Fruit fly (Drosophila melanogaster) whole organism, embryonic: ENCODE measurements around the gene alphaKap4.

ENCODE experiments used
- BEAF-32 ChIP-seq: fragments of 200-800 bp; sonication (Bioruptor generic); optimal IDR thresholded peaks from 3 replicates; lab custom pipeline; 2017; ENCODE audit warnings: missing biosample characterization, missing genetic modification characterization, mild to moderate bottlenecking, moderate library complexity, missing genetic modification reagents
- Blimp-1 ChIP-seq: fragments of 200-800 bp; sonication (Bioruptor generic); optimal IDR thresholded peaks from 3 replicates; lab custom pipeline; 2018; ENCODE audit warnings: missing biosample characterization, missing genetic modification characterization, mild to moderate bottlenecking, moderate library complexity, missing genetic modification reagents
- CG14014 ChIP-seq: fragments of 200-800 bp; sonication (Bioruptor generic); IDR thresholded peaks from 2 replicates; pipeline ENCODE4 v1.3.6; 2022; ENCODE audit warnings: missing biosample characterization, missing genetic modification characterization
- CG15514 ChIP-seq: fragments of 200-800 bp; sonication (Bioruptor generic); optimal IDR thresholded peaks from 3 replicates; lab custom pipeline; 2017; ENCODE audit warnings: missing biosample characterization, missing genetic modification characterization, mild to moderate bottlenecking, moderate library complexity, missing genetic modification reagents
- CG16815 ChIP-seq: fragments of 200-800 bp; sonication (Bioruptor generic); optimal IDR thresholded peaks from 3 replicates; lab custom pipeline; 2017; ENCODE audit warnings: missing biosample characterization, mild to moderate bottlenecking, missing genetic modification characterization
- CG17328 ChIP-seq: fragments of 200-800 bp; sonication (Bioruptor generic); IDR thresholded peaks from 2 replicates; pipeline ENCODE4 v1.3.6; 2022; ENCODE audit warnings: missing biosample characterization, missing genetic modification characterization
- CG17385 ChIP-seq: fragments of 200-800 bp; sonication (Bioruptor generic); optimal IDR thresholded peaks from 3 replicates; lab custom pipeline; 2018; ENCODE audit warnings: missing biosample characterization, mild to moderate bottlenecking, missing genetic modification characterization
- CG17912 ChIP-seq: fragments of 200-800 bp; sonication (Bioruptor generic); optimal IDR thresholded peaks from 2 replicates; lab custom pipeline; 2018; ENCODE audit warnings: missing biosample characterization, mild to moderate bottlenecking, missing genetic modification characterization
- CG18011 ChIP-seq: fragments of 200-800 bp; sonication (Bioruptor generic); optimal IDR thresholded peaks from 2 replicates; lab custom pipeline; 2017; ENCODE audit warnings: missing biosample characterization, missing genetic modification characterization, mild to moderate bottlenecking, moderate library complexity, missing genotype
- CG18262 ChIP-seq: fragments of 200-800 bp; optimal IDR thresholded peaks from 3 replicates; lab custom pipeline; 2019; ENCODE audit warnings: missing biosample characterization, mild to moderate bottlenecking, missing genetic modification characterization, moderate library complexity
- CG2120 ChIP-seq: fragments of 200-800 bp; sonication (Bioruptor generic); optimal IDR thresholded peaks from 3 replicates; lab custom pipeline; 2016; ENCODE audit warnings: missing biosample characterization, missing genetic modification characterization
- CG2712 ChIP-seq: fragments of 200-800 bp; optimal IDR thresholded peaks from 3 replicates; lab custom pipeline; 2019; ENCODE audit warnings: missing biosample characterization, mild to moderate bottlenecking, missing genetic modification characterization, moderate library complexity
- CG30431 ChIP-seq: fragments of 200-800 bp; sonication (Bioruptor generic); optimal IDR thresholded peaks from 2 replicates; lab custom pipeline; 2017; ENCODE audit warnings: missing biosample characterization, missing genetic modification characterization
- CG31224 ChIP-seq: fragments of 200-800 bp; sonication (Bioruptor generic); IDR thresholded peaks from 2 replicates; pipeline ENCODE4 v1.3.6; 2022; ENCODE audit warnings: missing biosample characterization, missing genetic modification characterization
- CG31388 ChIP-seq: fragments of 200-800 bp; sonication (Bioruptor generic); optimal IDR thresholded peaks from 2 replicates; lab custom pipeline; 2016; ENCODE audit warnings: missing biosample characterization, missing genetic modification characterization
- CG33557 ChIP-seq: fragments of 200-800 bp; sonication (Bioruptor generic); optimal IDR thresholded peaks from 2 replicates; lab custom pipeline; 2019; ENCODE audit warnings: missing biosample characterization, mild to moderate bottlenecking, missing genetic modification characterization, moderate library complexity
- CG4282 ChIP-seq: fragments of 200-800 bp; sonication (Bioruptor generic); optimal IDR thresholded peaks from 2 replicates; lab custom pipeline; 2016; ENCODE audit warnings: missing biosample characterization, missing genetic modification characterization
- CG4617 ChIP-seq: fragments of 200-800 bp; sonication (Bioruptor generic); optimal IDR thresholded peaks from 3 replicates; lab custom pipeline; 2016; ENCODE audit warnings: missing biosample characterization, missing genetic modification characterization, borderline replicate concordance
- CG6175 ChIP-seq: fragments of 200-800 bp; sonication (Bioruptor generic); IDR thresholded peaks from 3 replicates; pipeline ENCODE4 v1.3.6; 2022; ENCODE audit warnings: missing biosample characterization, missing genetic modification characterization
- CG7928 ChIP-seq: fragments of 200-800 bp; sonication (Bioruptor generic); optimal IDR thresholded peaks from 2 replicates; lab custom pipeline; 2017; ENCODE audit warnings: missing biosample characterization, mild to moderate bottlenecking, missing genetic modification characterization
- CG7963 ChIP-seq: fragments of 200-800 bp; sonication (Bioruptor generic); IDR thresholded peaks from 3 replicates; pipeline ENCODE4 v1.3.6; 2022; ENCODE audit warnings: missing biosample characterization, missing genetic modification characterization; ENCODE audit not compliant: partially characterized antibody
- CG8924 ChIP-seq: fragments of 200-800 bp; optimal IDR thresholded peaks from 3 replicates; lab custom pipeline; 2019; ENCODE audit warnings: missing biosample characterization, mild to moderate bottlenecking, missing genetic modification characterization, moderate library complexity
- Camta ChIP-seq: fragments of 200-800 bp; sonication (Bioruptor generic); optimal IDR thresholded peaks from 2 replicates; lab custom pipeline; 2016; ENCODE audit warnings: missing biosample characterization, missing genetic modification characterization
- Dip2 ChIP-seq: fragments of 200-800 bp; sonication (Bioruptor generic); IDR thresholded peaks from 2 replicates; pipeline ENCODE4 v1.3.6; 2022; ENCODE audit warnings: missing biosample characterization, missing genetic modification characterization
- ERR ChIP-seq: fragments of 200-800 bp; sonication (Bioruptor generic); optimal IDR thresholded peaks from 2 replicates; lab custom pipeline; 2016; ENCODE audit warnings: missing biosample characterization, missing genetic modification characterization
- GATAe ChIP-seq: fragments of 200-800 bp; sonication (Bioruptor generic); conservative IDR thresholded peaks from 2 replicates; pipeline ENCODE4 v1.3.6; 2022; ENCODE audit warnings: missing biosample characterization, missing genetic modification characterization
- H15 ChIP-seq: fragments of 200-800 bp; sonication (Bioruptor generic); IDR thresholded peaks from 3 replicates; pipeline ENCODE4 v1.3.6; 2022; ENCODE audit warnings: missing biosample characterization, missing genetic modification characterization
- Hey ChIP-seq: fragments of 200-800 bp; sonication (Bioruptor generic); optimal IDR thresholded peaks from 3 replicates; lab custom pipeline; 2018; ENCODE audit warnings: missing biosample characterization, mild to moderate bottlenecking, missing genetic modification characterization
- MESR4 ChIP-seq: fragments of 200-800 bp; sonication (Bioruptor generic); optimal IDR thresholded peaks from 2 replicates; lab custom pipeline; 2018; ENCODE audit warnings: missing biosample characterization, mild to moderate bottlenecking, missing genetic modification characterization, moderate library complexity
- Mad ChIP-seq: fragments of 200-800 bp; sonication (Bioruptor generic); optimal IDR thresholded peaks from 2 replicates; lab custom pipeline; 2016; ENCODE audit warnings: missing biosample characterization, missing genetic modification characterization
- Meics ChIP-seq: fragments of 200-800 bp; sonication (Bioruptor generic); optimal IDR thresholded peaks from 2 replicates; lab custom pipeline; 2017; ENCODE audit warnings: missing biosample characterization, mild to moderate bottlenecking, missing genetic modification characterization
- Ssrp ChIP-seq: fragments of 200-800 bp; sonication (Bioruptor generic); optimal IDR thresholded peaks from 2 replicates; lab custom pipeline; 2018; ENCODE audit warnings: missing biosample characterization, mild to moderate bottlenecking, missing genetic modification characterization, moderate library complexity
- Tbp ChIP-seq: fragments of >200 bp; optimal IDR thresholded peaks from 2 replicates; lab custom pipeline; 2018; ENCODE audit warnings: missing biosample characterization, missing genetic modification characterization
- Xbp1 ChIP-seq: fragments of 200-800 bp; sonication (Bioruptor generic); optimal IDR thresholded peaks from 3 replicates; lab custom pipeline; 2016; ENCODE audit warnings: missing biosample characterization, mild to moderate bottlenecking, missing genetic modification characterization
- Xrp1 ChIP-seq: fragments of 200-800 bp; sonication (Bioruptor generic); IDR thresholded peaks from 2 replicates; pipeline ENCODE4 v1.3.6; 2022; ENCODE audit warnings: missing biosample characterization, missing genetic modification characterization
- ac ChIP-seq: fragments of 200-800 bp; sonication (Bioruptor generic); optimal IDR thresholded peaks from 3 replicates; lab custom pipeline; 2017; ENCODE audit warnings: missing biosample characterization, mild to moderate bottlenecking, missing genetic modification characterization
- ap ChIP-seq: fragments of 200-800 bp; sonication (Bioruptor generic); IDR thresholded peaks from 2 replicates; pipeline ENCODE4 v1.3.6; 2022; ENCODE audit warnings: missing biosample characterization, missing genetic modification characterization
- ci ChIP-seq: fragments of 200-800 bp; sonication (Bioruptor generic); IDR thresholded peaks from 3 replicates; pipeline ENCODE4 v1.3.6; 2022; ENCODE audit warnings: missing biosample characterization, missing genetic modification characterization
- crol ChIP-seq: fragments of 200-800 bp; sonication (Bioruptor generic); IDR thresholded peaks from 2 replicates; pipeline ENCODE4 v1.3.6; 2022; ENCODE audit warnings: missing biosample characterization, missing genetic modification characterization
- dmrt99B ChIP-seq: fragments of 200-800 bp; sonication (Bioruptor generic); optimal IDR thresholded peaks from 2 replicates; lab custom pipeline; 2018; ENCODE audit warnings: missing biosample characterization, mild to moderate bottlenecking, missing genetic modification characterization, moderate library complexity
- en ChIP-seq: fragments of 200-800 bp; sonication (Bioruptor generic); optimal IDR thresholded peaks from 2 replicates; lab custom pipeline; 2016; ENCODE audit warnings: missing biosample characterization, missing genetic modification characterization
- h ChIP-seq: fragments of >200 bp; optimal IDR thresholded peaks from 2 replicates; lab custom pipeline; 2017
- hth ChIP-seq: fragments of >200 bp; optimal IDR thresholded peaks from 2 replicates; lab custom pipeline; 2017; ENCODE audit warnings: inconsistent platforms
- kni ChIP-seq: fragments of 200-800 bp; sonication (Bioruptor generic); optimal IDR thresholded peaks from 3 replicates; lab custom pipeline; 2017; ENCODE audit warnings: mild to moderate bottlenecking, missing biosample characterization, missing genetic modification reagents, missing genetic modification characterization
- nau ChIP-seq: fragments of 200-800 bp; sonication (Bioruptor generic); optimal IDR thresholded peaks from 3 replicates; lab custom pipeline; 2017; ENCODE audit warnings: missing biosample characterization, mild to moderate bottlenecking, missing genetic modification characterization, missing genetic modification reagents
- otp ChIP-seq: fragments of 200-800 bp; sonication (Bioruptor generic); IDR thresholded peaks from 3 replicates; pipeline ENCODE4, ENCODE4 v1.3.6; 2022; ENCODE audit warnings: missing biosample characterization, missing genetic modification characterization
- pfk ChIP-seq: fragments of 200-800 bp; sonication (Bioruptor generic); optimal IDR thresholded peaks from 2 replicates; lab custom pipeline; 2018; ENCODE audit warnings: missing biosample characterization, mild to moderate bottlenecking, missing genetic modification characterization, moderate library complexity
- pum ChIP-seq: fragments of 200-800 bp; sonication (Bioruptor generic); optimal IDR thresholded peaks from 2 replicates; lab custom pipeline; 2016; ENCODE audit warnings: missing biosample characterization, missing genetic modification characterization
- ttk ChIP-seq: fragments of 200-800 bp; sonication (Bioruptor generic); IDR thresholded peaks from 2 replicates; pipeline ENCODE4 v2.1.2; 2022; ENCODE audit warnings: missing biosample characterization, missing genetic modification characterization
- zen ChIP-seq: fragments of 200-800 bp; sonication (Bioruptor generic); optimal IDR thresholded peaks from 3 replicates; lab custom pipeline; 2018; ENCODE audit warnings: missing biosample characterization, mild to moderate bottlenecking, missing genetic modification characterization, moderate library complexity
- zen2 ChIP-seq: fragments of 200-800 bp; sonication (Bioruptor generic); IDR thresholded peaks from 3 replicates; pipeline ENCODE4 v1.3.6; 2022; ENCODE audit warnings: missing biosample characterization, missing genetic modification characterization; ENCODE audit not compliant: partially characterized antibody
- zf30C ChIP-seq: fragments of 200-800 bp; sonication (Bioruptor generic); optimal IDR thresholded peaks from 3 replicates; lab custom pipeline; 2018; ENCODE audit warnings: missing biosample characterization, mild to moderate bottlenecking, missing genetic modification characterization

Gene alphaKap4

dm6 chr3L:6054803-6055202 is 44.0 kb upstream of the alphaKap4 start, which contains the start of gene tant (continued):
- no peak for TF ChIP-seq CG31388
- TF ChIP-seq CG17385 = no peak
- no peak for TF ChIP-seq CG16815 (GFP tag; lab: Kevin White, UChicago)
- no peak for TF ChIP-seq pfk (GFP tag; lab: Kevin White, UChicago)
- TF ChIP-seq ERR = no peak
- TF ChIP-seq Meics (GFP tag; lab: Kevin White, UChicago) = no peak
- no peak for TF ChIP-seq crol (GFP tag; lab: Robert Waterston, UW)
- no peak for TF ChIP-seq ac (GFP tag; lab: Kevin White, UChicago)
- TF ChIP-seq Mad (GFP tag; lab: Kevin White, UChicago) = peak; percentile 2
- TF ChIP-seq BEAF-32 (GFP tag; lab: Kevin White, UChicago) = peak; percentile 96
- no peak for TF ChIP-seq otp (GFP tag; lab: Robert Waterston, UW)
- no peak for TF ChIP-seq GATAe (GFP tag; lab: Robert Waterston, UW)
- TF ChIP-seq Hey = no peak
- TF ChIP-seq Dip2 (GFP tag; lab: Robert Waterston, UW) = no peak
- no peak for TF ChIP-seq dmrt99B (tag; lab: Kevin White, UChicago)
- TF ChIP-seq CG18011 (GFP tag; lab: Kevin White, UChicago) = no peak
- TF ChIP-seq CG7928 (GFP tag; lab: Kevin White, UChicago) = no peak
- no peak for TF ChIP-seq Tbp (GFP tag; lab: Kevin White, UChicago)
- no peak for TF ChIP-seq CG17328 (GFP tag; lab: Robert Waterston, UW)
- no peak for TF ChIP-seq hth
- peak; percentile 11 for TF ChIP-seq Xbp1 (GFP tag; lab: Kevin White, UChicago)
- TF ChIP-seq en (GFP tag; lab: Kevin White, UChicago) = no peak
- TF ChIP-seq zen (tag; lab: Kevin White, UChicago) = peak; percentile 37
- peak; percentile 4 for TF ChIP-seq CG18262
- peak; percentile 22 for TF ChIP-seq CG2712 (tag; lab: Kevin White, UChicago)
- peak; percentile 70; the same call in 1 of the 3 replicates for TF ChIP-seq zen2 (GFP tag; lab: Robert Waterston, UW)
- TF ChIP-seq CG2120 (GFP tag; lab: Kevin White, UChicago) = peak; percentile 16
- peak; percentile 91 for TF ChIP-seq CG15514 (GFP tag; lab: Kevin White, UChicago)
- TF ChIP-seq CG4617 (GFP tag; lab: Kevin White, UChicago) = peak; percentile 86
- no peak for TF ChIP-seq CG8924 (tag; lab: Kevin White, UChicago)
- TF ChIP-seq pum (GFP tag; lab: Kevin White, UChicago) = no peak
- peak; percentile 72 for TF ChIP-seq CG7963 (GFP tag; lab: Robert Waterston, UW)
- no peak for TF ChIP-seq kni
- TF ChIP-seq H15 (GFP tag; lab: Robert Waterston, UW) = no peak
- no peak for TF ChIP-seq CG33557 (GFP tag; lab: Kevin White, UChicago)
- TF ChIP-seq ap (GFP tag; lab: Robert Waterston, UW) = no peak
- no peak for TF ChIP-seq CG17912 (GFP tag; lab: Kevin White, UChicago)
- TF ChIP-seq Blimp-1 (GFP tag; lab: Kevin White, UChicago) = no peak
- peak; percentile 41 for TF ChIP-seq Camta (GFP tag; lab: Kevin White, UChicago)
- no peak for TF ChIP-seq CG30431 (GFP tag; lab: Kevin White, UChicago)
- TF ChIP-seq nau (GFP tag; lab: Kevin White, UChicago) = no peak
- TF ChIP-seq h (lab: Kevin White, UChicago) = no peak
- no peak for TF ChIP-seq Xrp1 (GFP tag; lab: Robert Waterston, UW)
- TF ChIP-seq CG6175 (GFP tag; lab: Robert Waterston, UW) = no peak
- no peak for TF ChIP-seq CG31224
- TF ChIP-seq ci = no peak
- TF ChIP-seq CG4282 = no peak
- no peak for TF ChIP-seq zf30C
- TF ChIP-seq ttk (GFP tag; lab: Robert Waterston, UW) = no peak
- no peak for TF ChIP-seq MESR4 (GFP tag; lab: Kevin White, UChicago)
- TF ChIP-seq Ssrp (tag; lab: Kevin White, UChicago) = no peak
- no peak for TF ChIP-seq CG14014
